Fruit fly (Drosophila melanogaster) whole organism, prepupa: ENCODE data around the gene Myt1.
A peak's percentile ranks its signal among the peaks of the same experiment; 100 is the strongest.

Experiments used
- Blimp-1 ChIP-seq: fragments of 200-800 bp; sonication (Bioruptor generic); optimal IDR thresholded peaks from 3 replicates; lab custom pipeline; 2017; ENCODE audit warnings: missing biosample characterization, missing genetic modification characterization, mild to moderate bottlenecking, moderate library complexity, missing genetic modification reagents
- CG10631 ChIP-seq: fragments of 200-800 bp; sonication (Bioruptor generic); optimal IDR thresholded peaks from 2 replicates; lab custom pipeline; 2016; ENCODE audit warnings: missing biosample characterization, missing genetic modification characterization
- CG10669 ChIP-seq: fragments of 200-800 bp; sonication (Bioruptor generic); optimal IDR thresholded peaks from 3 replicates; lab custom pipeline; 2018; ENCODE audit warnings: missing biosample characterization, mild to moderate bottlenecking, missing genetic modification characterization, moderate library complexity
- CG11762 ChIP-seq: fragments of 200-800 bp; sonication (Bioruptor generic); optimal IDR thresholded peaks from 3 replicates; lab custom pipeline; 2016; ENCODE audit warnings: missing biosample characterization, missing genetic modification characterization; ENCODE audit not compliant: insufficient read depth
- CG15336 ChIP-seq: fragments of 200-800 bp; sonication (Bioruptor generic); IDR thresholded peaks from 2 replicates; pipeline ENCODE4 v1.3.6; 2022; ENCODE audit warnings: missing biosample characterization, missing genetic modification characterization
- CG16779 ChIP-seq: fragments of 200-800 bp; sonication (Bioruptor generic); optimal IDR thresholded peaks from 3 replicates; lab custom pipeline; 2017; ENCODE audit warnings: missing biosample characterization, mild to moderate bottlenecking, missing genetic modification characterization
- CG3032 ChIP-seq: fragments of 200-800 bp; optimal IDR thresholded peaks from 2 replicates; lab custom pipeline; 2019; ENCODE audit warnings: missing biosample characterization, mild to moderate bottlenecking, missing genetic modification characterization, moderate library complexity
- CG31627 ChIP-seq: fragments of 200-800 bp; sonication (Bioruptor generic); optimal IDR thresholded peaks from 3 replicates; lab custom pipeline; 2016; ENCODE audit warnings: missing biosample characterization, missing genetic modification characterization
- CG32006 ChIP-seq: fragments of 200-800 bp; sonication (Bioruptor generic); optimal IDR thresholded peaks from 3 replicates; lab custom pipeline; 2017; ENCODE audit warnings: missing biosample characterization, mild to moderate bottlenecking, missing genetic modification characterization
- CG34406 ChIP-seq: fragments of 200-800 bp; sonication (Bioruptor generic); optimal IDR thresholded peaks from 3 replicates; lab custom pipeline; 2016; ENCODE audit warnings: missing biosample characterization, missing genetic modification characterization
- CG3919 ChIP-seq: fragments of 200-800 bp; sonication (Bioruptor generic); optimal IDR thresholded peaks from 3 replicates; lab custom pipeline; 2016; ENCODE audit warnings: missing biosample characterization, missing genetic modification characterization
- CG4318 ChIP-seq: fragments of 200-800 bp; sonication (Bioruptor generic); optimal IDR thresholded peaks from 3 replicates; lab custom pipeline; 2017; ENCODE audit warnings: missing biosample characterization, mild to moderate bottlenecking, missing genetic modification characterization
- CG6163 ChIP-seq: fragments of 200-800 bp; sonication (Bioruptor generic); IDR thresholded peaks from 3 replicates; pipeline ENCODE4 v1.3.6; 2022; ENCODE audit warnings: missing biosample characterization, missing genetic modification characterization
- CG6276 ChIP-seq: fragments of 200-800 bp; sonication (Bioruptor generic); optimal IDR thresholded peaks from 2 replicates; lab custom pipeline; 2017; ENCODE audit warnings: missing biosample characterization, mild to moderate bottlenecking, missing genetic modification characterization
- CG6792 ChIP-seq: fragments of 200-800 bp; sonication (Bioruptor generic); optimal IDR thresholded peaks from 3 replicates; lab custom pipeline; 2016; ENCODE audit warnings: missing biosample characterization, missing genetic modification characterization
- CG8119 ChIP-seq: fragments of 200-800 bp; sonication (Bioruptor generic); IDR thresholded peaks from 3 replicates; pipeline ENCODE4 v1.3.6; 2022; ENCODE audit warnings: missing biosample characterization, missing genetic modification characterization
- CG8632 ChIP-seq: fragments of 200-800 bp; sonication (Bioruptor generic); optimal IDR thresholded peaks from 3 replicates; lab custom pipeline; 2016; ENCODE audit warnings: missing biosample characterization, missing genetic modification characterization
- Eip75B ChIP-seq: fragments of 200-800 bp; sonication (Bioruptor generic); optimal IDR thresholded peaks from 3 replicates; lab custom pipeline; 2016; ENCODE audit warnings: missing biosample characterization, missing genetic modification characterization
- Eip78C ChIP-seq: fragments of 200-800 bp; sonication (Bioruptor generic); peaks from one replicate; lab custom pipeline; 2016; ENCODE audit warnings: missing biosample characterization, missing genetic modification characterization
- Ets96B ChIP-seq: fragments of 200-800 bp; optimal IDR thresholded peaks from 2 replicates; lab custom pipeline; 2019; ENCODE audit warnings: missing biosample characterization, mild to moderate bottlenecking, missing genetic modification characterization, moderate library complexity
- Hr38 ChIP-seq: sonication (Bioruptor generic); optimal IDR thresholded peaks from 2 replicates; lab custom pipeline; 2016; ENCODE audit warnings: missing biosample characterization, missing genetic modification characterization
- Hr4 ChIP-seq: fragments of 200-800 bp; sonication (Bioruptor generic); optimal IDR thresholded peaks from 3 replicates; lab custom pipeline; 2016; ENCODE audit warnings: missing biosample characterization, missing genetic modification characterization
- Lpt ChIP-seq: fragments of 200-800 bp; sonication (Bioruptor generic); optimal IDR thresholded peaks from 3 replicates; lab custom pipeline; 2016; ENCODE audit warnings: missing biosample characterization, missing genetic modification characterization
- Met ChIP-seq: fragments of 200-800 bp; sonication (Bioruptor generic); optimal IDR thresholded peaks from 3 replicates; lab custom pipeline; 2016; ENCODE audit warnings: missing biosample characterization, missing genetic modification characterization
- OdsH ChIP-seq: fragments of 200-800 bp; sonication (Bioruptor generic); optimal IDR thresholded peaks from 3 replicates; lab custom pipeline; 2016; ENCODE audit warnings: missing biosample characterization, missing genetic modification characterization
- Sox15 ChIP-seq: fragments of 200-800 bp; sonication (Bioruptor generic); optimal IDR thresholded peaks from 3 replicates; lab custom pipeline; 2016; ENCODE audit warnings: missing biosample characterization, missing genetic modification characterization
- achi ChIP-seq: fragments of 200-800 bp; sonication (Bioruptor generic); optimal IDR thresholded peaks from 3 replicates; lab custom pipeline; 2016; ENCODE audit warnings: missing biosample characterization, missing genetic modification characterization
- acj6 ChIP-seq: fragments of 200-800 bp; sonication (Bioruptor generic); optimal IDR thresholded peaks from 3 replicates; lab custom pipeline; 2016; ENCODE audit warnings: missing biosample characterization, missing genetic modification characterization
- cyc ChIP-seq: fragments of 200-800 bp; sonication (Bioruptor generic); optimal IDR thresholded peaks from 3 replicates; lab custom pipeline; 2016; ENCODE audit warnings: missing biosample characterization, missing genetic modification characterization
- dac ChIP-seq: fragments of 200-800 bp; sonication (Bioruptor generic); optimal IDR thresholded peaks from 2 replicates; lab custom pipeline; 2017; ENCODE audit warnings: missing biosample characterization, mild to moderate bottlenecking, missing genetic modification characterization
- dsx ChIP-seq: fragments of 200-800 bp; optimal IDR thresholded peaks from 3 replicates; lab custom pipeline; 2019; ENCODE audit warnings: missing biosample characterization, mild to moderate bottlenecking, missing genetic modification characterization, moderate library complexity; ENCODE audit not compliant: poor library complexity, severe bottlenecking
- eg ChIP-seq: fragments of 200-800 bp; sonication (Bioruptor generic); IDR thresholded peaks from 3 replicates; pipeline ENCODE4 v1.3.6; 2022; ENCODE audit warnings: missing biosample characterization, missing genetic modification characterization
- esn ChIP-seq: fragments of 200-800 bp; sonication (Bioruptor generic); optimal IDR thresholded peaks from 2 replicates; lab custom pipeline; 2016; ENCODE audit warnings: missing biosample characterization, mild to moderate bottlenecking, missing genetic modification characterization, moderate library complexity
- fd59A ChIP-seq: fragments of 200-800 bp; sonication (Bioruptor generic); optimal IDR thresholded peaks from 2 replicates; lab custom pipeline; 2017; ENCODE audit warnings: missing biosample characterization, mild to moderate bottlenecking, missing genetic modification characterization, missing genetic modification reagents
- fd85E ChIP-seq: fragments of 200-800 bp; sonication (Bioruptor generic); optimal IDR thresholded peaks from 3 replicates; lab custom pipeline; 2016; ENCODE audit warnings: missing biosample characterization, missing genetic modification characterization
- fkh ChIP-seq: fragments of 200-800 bp; sonication (Bioruptor generic); optimal IDR thresholded peaks from 3 replicates; lab custom pipeline; 2017; ENCODE audit warnings: missing biosample characterization, mild to moderate bottlenecking, missing genetic modification characterization, moderate library complexity
- lz ChIP-seq: fragments of 200-800 bp; sonication (Bioruptor generic); optimal IDR thresholded peaks from 3 replicates; lab custom pipeline; 2016; ENCODE audit warnings: missing biosample characterization, missing genetic modification characterization
- pdm3 ChIP-seq: fragments of 200-800 bp; sonication (Bioruptor generic); optimal IDR thresholded peaks from 3 replicates; lab custom pipeline; 2016; ENCODE audit warnings: missing biosample characterization, missing genetic modification characterization
- spab ChIP-seq: fragments of 200-800 bp; sonication (Bioruptor generic); optimal IDR thresholded peaks from 2 replicates; lab custom pipeline; 2017; ENCODE audit warnings: missing biosample characterization, mild to moderate bottlenecking, missing genetic modification characterization, missing genetic modification reagents
- svp ChIP-seq: fragments of 200-800 bp; sonication (Bioruptor generic); peaks from one replicate; lab custom pipeline; 2016; ENCODE audit warnings: missing biosample characterization, missing genetic modification characterization
- topi ChIP-seq: fragments of 200-800 bp; sonication (Bioruptor generic); optimal IDR thresholded peaks from 3 replicates; lab custom pipeline; 2016; ENCODE audit warnings: missing biosample characterization, missing genetic modification characterization
- vri ChIP-seq: fragments of 200-800 bp; sonication (Bioruptor generic); optimal IDR thresholded peaks from 3 replicates; lab custom pipeline; 2016; ENCODE audit warnings: missing biosample characterization, mild to moderate bottlenecking, missing genetic modification characterization

Gene Myt1

dm6 chr3L:5785237-5786062, 6.1 kb upstream of the Myt1 start:
- TF ChIP-seq fkh, result peak; percentile 44
- no peak for TF ChIP-seq Ets96B (tag; lab: Kevin White, UChicago)
- TF ChIP-seq Eip78C (GFP tag; lab: Kevin White, UChicago), result peak; percentile 65
- TF ChIP-seq CG8119 (GFP tag; lab: Robert Waterston, UW), result peak; percentile 29; the same call in 1 of the 3 replicates
- 0 out of 2 replicates have a peak, but pooled peaks have one; percentile 37 for TF ChIP-seq CG15336 (GFP tag; lab: Robert Waterston, UW)
- TF ChIP-seq, all 60 proteins: peak for 4

DNA sequence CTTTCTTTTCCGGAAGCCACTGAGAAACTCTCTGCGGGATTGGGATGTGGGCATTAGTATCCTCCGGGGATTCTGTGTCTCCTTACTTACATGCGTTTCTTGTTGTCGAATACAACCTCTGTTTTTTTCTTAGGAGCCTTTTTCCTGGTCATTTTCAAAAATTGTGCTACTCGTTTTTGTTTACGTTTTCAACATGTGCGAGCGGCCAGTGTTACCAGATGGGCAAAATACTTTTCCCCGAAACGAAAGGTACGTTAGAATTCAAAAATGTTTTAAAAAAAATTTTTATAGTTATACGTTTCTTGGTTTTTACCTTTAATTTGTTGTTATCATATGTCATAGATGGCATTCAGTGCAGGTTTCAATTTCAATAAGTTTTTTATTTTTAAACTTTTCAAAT, 2.3 kb downstream of the Myt1 start, which contains the start of gene vito:
Gene vito, minus strand, starts transcription at position 220 of the 400 bp plus-strand sequence.
- TF ChIP-seq Ets96B (tag; lab: Kevin White, UChicago) (no peak), eg (GFP tag; lab: Robert Waterston, UW) (no peak), Sox15 (GFP tag; lab: Kevin White, UChicago) (no peak), CG15336 (GFP tag; lab: Robert Waterston, UW) (no peak), CG6163 (GFP tag; lab: Robert Waterston, UW) (no peak), Eip75B (GFP tag; lab: Kevin White, UChicago) (no peak), svp (no peak), Blimp-1 (no peak), Hr4 (GFP tag; lab: Kevin White, UChicago) (no peak), fd85E (no peak), CG3919 (GFP tag; lab: Kevin White, UChicago) (no peak), CG31627 (no peak), topi (no peak), CG8632 (GFP tag; lab: Kevin White, UChicago) (no peak)
- TF ChIP-seq, all 60 proteins: peak for 0

DNA sequence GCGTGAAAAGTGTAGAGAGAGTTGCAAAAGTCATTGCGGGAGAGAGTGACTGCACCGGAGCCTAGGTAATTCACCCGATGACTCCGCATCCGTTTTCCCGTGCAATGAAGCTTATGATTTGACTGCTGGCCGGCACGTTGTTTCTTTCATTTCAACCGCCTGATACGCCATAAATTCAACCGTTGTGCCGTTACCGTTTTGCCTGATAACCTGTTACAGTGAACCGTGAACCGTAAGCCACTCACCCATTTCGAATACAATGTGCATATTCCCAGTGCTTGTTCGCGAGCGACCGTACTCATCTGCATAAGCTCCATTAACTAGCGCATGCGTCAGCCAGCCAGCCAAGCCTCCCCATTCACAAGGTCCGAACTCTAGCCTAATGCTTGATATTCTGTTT, 4.6 kb downstream of the Myt1 start:
- TF ChIP-seq svp (peak; percentile 98), pdm3 (no peak)

DNA sequence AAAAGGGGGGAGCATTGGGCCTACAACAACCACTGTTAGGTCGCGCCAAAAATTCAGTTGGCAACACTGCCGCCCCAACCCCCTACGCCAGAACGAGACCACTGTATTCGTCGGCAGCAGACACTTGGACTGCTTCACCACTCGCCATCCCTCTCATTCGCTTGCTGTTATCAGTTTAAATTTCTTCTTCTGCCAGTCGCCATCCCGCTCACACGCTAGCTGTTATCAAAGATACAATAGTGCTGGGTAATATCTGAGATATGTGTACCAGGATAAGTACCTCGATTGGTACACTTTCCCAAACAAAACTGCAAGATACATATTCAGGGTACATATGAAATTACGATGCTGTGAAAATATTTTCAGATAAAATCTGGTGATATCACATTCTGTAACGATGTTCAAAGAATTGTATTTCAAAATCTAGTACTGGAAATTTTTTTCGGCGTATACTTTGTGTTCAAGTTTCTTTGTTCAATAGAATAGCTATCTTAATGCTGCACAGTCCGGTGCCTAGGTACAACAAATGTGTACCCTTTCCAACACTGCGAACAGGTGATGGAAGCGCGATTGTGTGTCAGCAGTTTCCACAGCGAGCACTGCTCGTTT, 8.5 kb downstream of the Myt1 start:
- TF ChIP-seq Hr4 (GFP tag; lab: Kevin White, UChicago) (no peak), eg (GFP tag; lab: Robert Waterston, UW) (peak; percentile 73), Met (GFP tag; lab: Kevin White, UChicago) (no peak), cyc (peak; percentile 86), vri (peak; percentile 72), spab (GFP tag; lab: Kevin White, UChicago) (no peak), esn (peak; percentile 91), dac (GFP tag; lab: Kevin White, UChicago) (no peak), CG10631 (GFP tag; lab: Kevin White, UChicago) (peak; percentile 86), Ets96B (tag; lab: Kevin White, UChicago) (peak; percentile 82), Hr38 (GFP tag; lab: Kevin White, UChicago) (no peak), CG34406 (GFP tag; lab: Kevin White, UChicago) (peak; percentile 80), CG6792 (GFP tag; lab: Kevin White, UChicago) (peak; percentile 85), CG8632 (GFP tag; lab: Kevin White, UChicago) (peak; percentile 86), Eip78C (GFP tag; lab: Kevin White, UChicago) (peak; percentile 98), topi (peak; percentile 89), Lpt (GFP tag; lab: Kevin White, UChicago) (peak; percentile 67), CG11762 (GFP tag; lab: Kevin White, UChicago) (peak; percentile 80), CG4318 (GFP tag; lab: Kevin White, UChicago) (no peak), dsx (GFP tag; lab: Kevin White, UChicago) (peak; percentile 78), CG10669 (GFP tag; lab: Kevin White, UChicago) (no peak), CG6163 (GFP tag; lab: Robert Waterston, UW) (peak; percentile 60; the same call in 2 of the 3 replicates), CG3032 (tag; lab: Kevin White, UChicago) (peak; percentile 82), achi (GFP tag; lab: Kevin White, UChicago) (peak; percentile 88), CG32006 (GFP tag; lab: Kevin White, UChicago) (peak; percentile 90), CG3919 (GFP tag; lab: Kevin White, UChicago) (peak; percentile 86), fd59A (peak; percentile 81), CG16779 (tag; lab: Kevin White, UChicago) (no peak), CG8119 (GFP tag; lab: Robert Waterston, UW) (peak; percentile 82), CG6276 (GFP tag; lab: Kevin White, UChicago) (no peak), Blimp-1 (no peak), svp (peak; percentile 93), lz (GFP tag; lab: Kevin White, UChicago) (peak; percentile 89), OdsH (GFP tag; lab: Kevin White, UChicago) (no peak), acj6 (GFP tag; lab: Kevin White, UChicago) (peak; percentile 89)
